Fruit fly (Drosophila melanogaster): ENCODE measurements around the gene LeuRS-m.

- TF ChIP-seq CG8478 (optimal IDR thresholded peaks at IDR 0.05) (no peak), CTCF (optimal IDR thresholded peaks at IDR 0.05) (no peak)
These were observed 9.4 kb downstream of the LeuRS-m start for dm6 chr3L:4835005-4835404.

Data from S2 (cell line).